Fruit fly (Drosophila melanogaster) whole organism, pupa: ENCODE data around the gene CG7550.

Experiments
- CG10348 ChIP-seq: fragments of 200-800 bp; sonication (Bioruptor generic); IDR thresholded peaks from 2 replicates; pipeline ENCODE4 v1.3.6; 2022; ENCODE audit warnings: missing biosample characterization, missing genetic modification characterization
- CG12605 ChIP-seq: fragments of 200-800 bp; sonication (Bioruptor generic); IDR thresholded peaks from 2 replicates; pipeline ENCODE4 v1.3.6; 2022; ENCODE audit warnings: missing biosample characterization, missing genetic modification characterization
- CG15710 ChIP-seq: fragments of 200-800 bp; sonication (Bioruptor generic); optimal IDR thresholded peaks from 2 replicates; lab custom pipeline; 2018; ENCODE audit warnings: missing biosample characterization, mild to moderate bottlenecking, missing genetic modification characterization, moderate library complexity
- CG17806 ChIP-seq: fragments of 200-800 bp; sonication (Bioruptor generic); optimal IDR thresholded peaks from 2 replicates; lab custom pipeline; 2018; ENCODE audit warnings: missing biosample characterization, mild to moderate bottlenecking, missing genetic modification characterization, moderate library complexity
- CG9948 ChIP-seq: fragments of 200-800 bp; sonication (Bioruptor generic); optimal IDR thresholded peaks from 2 replicates; lab custom pipeline; 2018; ENCODE audit warnings: missing biosample characterization, mild to moderate bottlenecking, missing genetic modification characterization, moderate library complexity
- D1 ChIP-seq: fragments of 200-800 bp; sonication (Bioruptor generic); optimal IDR thresholded peaks from 2 replicates; lab custom pipeline; 2018; ENCODE audit warnings: missing biosample characterization, mild to moderate bottlenecking, missing genetic modification characterization, moderate library complexity
- Pif1A ChIP-seq: fragments of 200-800 bp; sonication (Bioruptor generic); optimal IDR thresholded peaks from 3 replicates; lab custom pipeline; 2016; ENCODE audit warnings: missing biosample characterization, missing genetic modification characterization
- gl ChIP-seq: fragments of 200-800 bp; sonication (Bioruptor generic); optimal IDR thresholded peaks from 2 replicates; lab custom pipeline; 2018; ENCODE audit warnings: missing biosample characterization, mild to moderate bottlenecking, missing genetic modification characterization

DNA sequence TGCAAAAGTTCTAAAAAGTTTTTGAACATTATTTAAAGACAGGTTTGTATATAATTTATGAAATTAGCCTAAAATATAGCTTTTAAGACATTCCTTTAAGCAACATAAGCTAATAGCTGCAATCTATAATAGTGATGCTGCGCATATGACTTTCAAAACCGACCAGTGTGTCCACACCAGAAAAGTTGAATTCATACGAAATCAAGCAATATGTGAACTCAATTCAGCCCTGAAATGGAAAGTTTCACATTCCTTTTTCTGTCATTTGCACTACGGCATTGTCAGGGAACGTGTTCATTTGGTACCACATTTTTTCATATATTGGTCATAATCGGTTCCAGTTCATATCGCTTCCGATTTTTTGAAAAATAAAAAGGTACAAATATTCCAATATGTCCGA, 15.4 kb downstream of the CG7550 start, which contains the start of gene fan:
- TF ChIP-seq CG17806 (tag; lab: Kevin White, UChicago) (no peak), CG12605 (no peak), CG10348 (GFP tag; lab: Robert Waterston, UW) (no peak), CG9948 (tag; lab: Kevin White, UChicago) (no peak), Pif1A (no peak), D1 (no peak), gl (tag; lab: Kevin White, UChicago) (no peak), CG15710 (tag; lab: Kevin White, UChicago) (no peak)
